Worm (Caenorhabditis elegans) whole organism, young adult: ENCODE data around the gene F47F2.1.
A peak's percentile ranks its signal among the peaks of the same experiment; 100 is the strongest.

Experiments used
- C06A6.2 ChIP-seq: fragments of 200-800 bp; sonication (Bioruptor generic); conservative IDR thresholded peaks from 2 replicates; pipeline ENCODE4 v1.3.6; 2022; ENCODE audit warnings: missing genetic modification characterization, missing compliant biosample characterization
- F23B12.7 ChIP-seq: sonication (generic microtip); optimal IDR thresholded peaks from 2 replicates; lab custom pipeline; 2017; ENCODE audit warnings: missing genetic modification characterization, mild to moderate bottlenecking, missing compliant biosample characterization, antibody characterized with exemption, moderate library complexity; ENCODE audit not compliant: insufficient read depth
- F33H1.4 ChIP-seq: fragments of 200-800 bp; sonication (Bioruptor generic); IDR thresholded peaks from 2 replicates; pipeline ENCODE4 v1.3.6; 2022; ENCODE audit warnings: missing genetic modification reagents, missing genetic modification characterization, missing compliant biosample characterization
- F49E8.2 ChIP-seq: sonication (generic microtip); optimal IDR thresholded peaks from 3 replicates; lab custom pipeline; 2017; ENCODE audit warnings: missing genetic modification characterization, mild to moderate bottlenecking, missing compliant biosample characterization, antibody characterized with exemption, moderate library complexity; ENCODE audit not compliant: insufficient read depth
- F57C9.4 ChIP-seq: sonication (generic microtip); optimal IDR thresholded peaks from 2 replicates; lab custom pipeline; 2017; ENCODE audit warnings: mild to moderate bottlenecking, missing genetic modification characterization, missing compliant biosample characterization
- K11D2.4 ChIP-seq: fragments of 200-800 bp; sonication (Bioruptor generic); IDR thresholded peaks from 2 replicates; pipeline ENCODE4 v1.3.6; 2022; ENCODE audit warnings: missing genetic modification reagents, missing genetic modification characterization, missing compliant biosample characterization
- K12H6.12 ChIP-seq: fragments of 200-800 bp; sonication (Bioruptor generic); optimal IDR thresholded peaks from 2 replicates; lab custom pipeline; 2018; ENCODE audit warnings: mild to moderate bottlenecking, missing genetic modification characterization, missing compliant biosample characterization
- T26A5.8 ChIP-seq: sonication (generic microtip); optimal IDR thresholded peaks from 2 replicates; lab custom pipeline; 2016; ENCODE audit warnings: missing genetic modification characterization, missing compliant biosample characterization
- Y53G8AR.9 ChIP-seq: fragments of 200-800 bp; sonication (Bioruptor generic); conservative IDR thresholded peaks from 2 replicates; pipeline ENCODE4 v1.3.6; 2022; ENCODE audit warnings: missing genetic modification reagents, missing genetic modification characterization, missing compliant biosample characterization
- Y56A3A.18 ChIP-seq: fragments of 200-800 bp; sonication (Bioruptor generic); IDR thresholded peaks from 2 replicates; pipeline ENCODE4 v1.3.6; 2022; ENCODE audit warnings: missing genetic modification reagents, missing genetic modification characterization, missing compliant biosample characterization
- Y67H2A.10 ChIP-seq: fragments of 200-800 bp; sonication (Bioruptor generic); conservative IDR thresholded peaks from 2 replicates; pipeline ENCODE4 v1.3.6; 2022; ENCODE audit warnings: missing genetic modification reagents, missing genetic modification characterization, missing compliant biosample characterization
- Y79H2A.3 ChIP-seq: fragments of 200-800 bp; sonication (Bioruptor generic); conservative IDR thresholded peaks from 2 replicates; pipeline ENCODE4 v1.3.6; 2022; ENCODE audit warnings: missing genetic modification reagents, missing genetic modification characterization, missing compliant biosample characterization
- Y95B8A.8 ChIP-seq: fragments of 200-800 bp; sonication (Bioruptor generic); IDR thresholded peaks from 2 replicates; pipeline ENCODE4 v1.3.6; 2022; ENCODE audit warnings: missing genetic modification reagents, missing genetic modification characterization, missing compliant biosample characterization
- atf-7 ChIP-seq: sonication (generic microtip); optimal IDR thresholded peaks from 2 replicates; lab custom pipeline; 2017; ENCODE audit warnings: mild to moderate bottlenecking, missing genetic modification characterization, missing compliant biosample characterization
- attf-3 ChIP-seq: fragments of 200-800 bp; sonication (Bioruptor generic); conservative IDR thresholded peaks from 2 replicates; pipeline ENCODE4 v1.3.6; 2022; ENCODE audit warnings: missing genetic modification reagents, missing genetic modification characterization, missing compliant biosample characterization
- attf-5 ChIP-seq: fragments of 200-800 bp; sonication (Bioruptor generic); optimal IDR thresholded peaks from 2 replicates; lab custom pipeline; 2018; ENCODE audit warnings: mild to moderate bottlenecking, missing genetic modification characterization, missing compliant biosample characterization
- attf-6 ChIP-seq: fragments of 200-800 bp; sonication (Bioruptor generic); IDR thresholded peaks from 2 replicates; pipeline ENCODE4 v1.3.6; 2022; ENCODE audit warnings: missing genetic modification reagents, missing genetic modification characterization, missing compliant biosample characterization
- bed-1 ChIP-seq: fragments of 200-800 bp; sonication (Bioruptor generic); IDR thresholded peaks from 2 replicates; pipeline ENCODE4 v1.3.6; 2022; ENCODE audit warnings: missing genetic modification reagents, missing genetic modification characterization, missing compliant biosample characterization
- ceh-40 ChIP-seq: fragments of 200-800 bp; sonication (Bioruptor generic); IDR thresholded peaks from 2 replicates; pipeline ENCODE4 v1.3.6; 2022; ENCODE audit warnings: missing genetic modification characterization, missing compliant biosample characterization
- ceh-58 ChIP-seq: fragments of 200-800 bp; sonication (Bioruptor generic); IDR thresholded peaks from 2 replicates; pipeline ENCODE4 v1.3.6; 2022; ENCODE audit warnings: missing genetic modification characterization, missing compliant biosample characterization
- chd-7 ChIP-seq: sonication (generic microtip); optimal IDR thresholded peaks from 2 replicates; lab custom pipeline; 2016; ENCODE audit warnings: mild to moderate bottlenecking, missing genetic modification characterization, moderate library complexity, missing compliant biosample characterization
- dpff-1 ChIP-seq: sonication (generic microtip); optimal IDR thresholded peaks from 2 replicates; lab custom pipeline; 2017; ENCODE audit warnings: mild to moderate bottlenecking, missing genetic modification characterization, missing compliant biosample characterization
- egl-18 ChIP-seq: fragments of 200-800 bp; sonication (Bioruptor generic); IDR thresholded peaks from 2 replicates; pipeline ENCODE4 v1.3.6; 2022; ENCODE audit warnings: missing genetic modification reagents, missing genetic modification characterization, missing compliant biosample characterization
- egl-44 ChIP-seq: fragments of 200-800 bp; sonication (Bioruptor generic); IDR thresholded peaks from 2 replicates; pipeline ENCODE4 v1.3.6; 2022; ENCODE audit warnings: missing genetic modification reagents, missing genetic modification characterization, missing compliant biosample characterization
- fkh-3 ChIP-seq: sonication (generic microtip); optimal IDR thresholded peaks from 2 replicates; lab custom pipeline; 2016; ENCODE audit warnings: mild to moderate bottlenecking, missing genetic modification characterization, missing compliant biosample characterization
- hlh-12 ChIP-seq: sonication (generic microtip); optimal IDR thresholded peaks from 2 replicates; lab custom pipeline; 2016; ENCODE audit warnings: missing genetic modification characterization, missing compliant biosample characterization
- hmg-1.2 ChIP-seq: fragments of 200-800 bp; sonication (Bioruptor generic); IDR thresholded peaks from 2 replicates; pipeline ENCODE4 v1.3.6; 2022; ENCODE audit warnings: missing genetic modification reagents, missing genetic modification characterization, missing compliant biosample characterization
- hmg-20 ChIP-seq: fragments of 200-800 bp; sonication (Bioruptor generic); IDR thresholded peaks from 2 replicates; pipeline ENCODE4 v1.3.6; 2022; ENCODE audit warnings: missing genetic modification reagents, missing genetic modification characterization, missing compliant biosample characterization
- hrde-1 ChIP-seq: sonication (generic microtip); optimal IDR thresholded peaks from 2 replicates; lab custom pipeline; 2016; ENCODE audit warnings: missing genetic modification characterization, mild to moderate bottlenecking, missing compliant biosample characterization, moderate library complexity, missing genotype, missing genetic modification reagents, borderline replicate concordance
- lin-35 ChIP-seq, 3 experiments: fragments of 150-350 bp in 2 of 3; sonication (generic microtip) in 1 of 3; optimal IDR thresholded peaks; 2 replicates each; lab custom pipeline; 2014 to 2018; ENCODE audit warnings: missing biosample characterization in 3 of 3, missing genetic modification characterization in 3 of 3, missing genetic modification reagents in 3 of 3
- madf-3 ChIP-seq: fragments of 200-800 bp; sonication (Bioruptor generic); IDR thresholded peaks from 2 replicates; pipeline ENCODE4 v1.3.6; 2022; ENCODE audit warnings: missing genetic modification reagents, missing genetic modification characterization, missing compliant biosample characterization
- madf-6 ChIP-seq: fragments of 200-800 bp; sonication (Bioruptor generic); IDR thresholded peaks from 2 replicates; pipeline ENCODE4 v1.3.6; 2022; ENCODE audit warnings: missing genetic modification reagents, missing genetic modification characterization, missing compliant biosample characterization
- mes-4 ChIP-seq: sonication (generic microtip); optimal IDR thresholded peaks from 2 replicates; lab custom pipeline; 2016; ENCODE audit warnings: missing genotype, missing genetic modification characterization, missing compliant biosample characterization
- nfya-1 ChIP-seq: sonication (generic microtip); optimal IDR thresholded peaks from 2 replicates; lab custom pipeline; 2017; ENCODE audit warnings: antibody characterized with exemption, missing compliant biosample characterization, missing genetic modification characterization, borderline replicate concordance; ENCODE audit not compliant: insufficient read depth
- nfyb-1 ChIP-seq: fragments of 200-800 bp; sonication (Bioruptor generic); IDR thresholded peaks from 2 replicates; pipeline ENCODE4 v1.3.6; 2022; ENCODE audit warnings: missing genetic modification reagents, missing genetic modification characterization, missing compliant biosample characterization
- nhr-179 ChIP-seq: sonication (generic microtip); optimal IDR thresholded peaks from 2 replicates; lab custom pipeline; 2016; ENCODE audit warnings: mild to moderate bottlenecking, missing genetic modification characterization, missing compliant biosample characterization
- pha-4 ChIP-seq: fragments of 150-350 bp; sonication (generic microtip); optimal IDR thresholded peaks from 2 replicates; lab custom pipeline; 2014; ENCODE audit warnings: missing biosample characterization, missing genetic modification reagents, missing genetic modification characterization
- rcor-1 ChIP-seq: fragments of 200-800 bp; sonication (Bioruptor generic); IDR thresholded peaks from 2 replicates; pipeline ENCODE4 v1.3.6; 2022; ENCODE audit warnings: missing genetic modification reagents, missing genetic modification characterization, missing compliant biosample characterization
- snpc-1.3 ChIP-seq: sonication (generic microtip); optimal IDR thresholded peaks from 2 replicates; lab custom pipeline; 2017; ENCODE audit warnings: missing genetic modification characterization, mild to moderate bottlenecking, missing compliant biosample characterization, antibody characterized with exemption, moderate library complexity, missing genotype, missing genetic modification reagents; ENCODE audit not compliant: insufficient read depth
- snpc-3.4 ChIP-seq: sonication (generic microtip); optimal IDR thresholded peaks from 2 replicates; lab custom pipeline; 2017; ENCODE audit warnings: missing genetic modification characterization, mild to moderate bottlenecking, missing compliant biosample characterization, antibody characterized with exemption, moderate library complexity, missing genotype, missing genetic modification reagents
- snpc-4 ChIP-seq, 5 experiments: fragments of 150-350 bp in 1 of 5; sonication (generic microtip) in 4 of 5; optimal IDR thresholded peaks; 2 replicates each; lab custom pipeline; 2014 to 2018; ENCODE audit warnings: missing genetic modification characterization in 5 of 5, missing biosample characterization in 3 of 5, antibody characterized with exemption in 2 of 5, mild to moderate bottlenecking in 2 of 5, missing compliant biosample characterization in 2 of 5, missing genotype in 2 of 5, moderate library complexity in 2 of 5, missing genetic modification reagents in 1 of 5
- somi-1 ChIP-seq: fragments of 200-800 bp; sonication (Bioruptor generic); optimal IDR thresholded peaks from 2 replicates; lab custom pipeline; 2018; ENCODE audit warnings: mild to moderate bottlenecking, missing genetic modification characterization, missing compliant biosample characterization
- sptf-2 ChIP-seq: fragments of 200-800 bp; sonication (Bioruptor generic); optimal IDR thresholded peaks from 2 replicates; lab custom pipeline; 2018; ENCODE audit warnings: mild to moderate bottlenecking, missing genetic modification characterization, missing compliant biosample characterization
- unc-130 ChIP-seq: sonication (generic microtip); optimal IDR thresholded peaks from 2 replicates; lab custom pipeline; 2016; ENCODE audit warnings: missing genetic modification reagents, missing genetic modification characterization, missing compliant biosample characterization
- zfh-2 ChIP-seq: fragments of 200-800 bp; sonication (Bioruptor generic); conservative IDR thresholded peaks from 2 replicates; pipeline ENCODE4 v1.3.6; 2022; ENCODE audit warnings: missing genetic modification reagents, missing genetic modification characterization, missing compliant biosample characterization
- ztf-22 ChIP-seq: fragments of 200-800 bp; sonication (Bioruptor generic); optimal IDR thresholded peaks from 2 replicates; lab custom pipeline; 2018; ENCODE audit warnings: mild to moderate bottlenecking, missing genetic modification characterization, moderate library complexity, missing compliant biosample characterization
- ztf-3 ChIP-seq: fragments of 200-800 bp; sonication (Bioruptor generic); optimal IDR thresholded peaks from 2 replicates; lab custom pipeline; 2018; ENCODE audit warnings: mild to moderate bottlenecking, missing genetic modification characterization, missing compliant biosample characterization

Gene F47F2.1

DNA sequence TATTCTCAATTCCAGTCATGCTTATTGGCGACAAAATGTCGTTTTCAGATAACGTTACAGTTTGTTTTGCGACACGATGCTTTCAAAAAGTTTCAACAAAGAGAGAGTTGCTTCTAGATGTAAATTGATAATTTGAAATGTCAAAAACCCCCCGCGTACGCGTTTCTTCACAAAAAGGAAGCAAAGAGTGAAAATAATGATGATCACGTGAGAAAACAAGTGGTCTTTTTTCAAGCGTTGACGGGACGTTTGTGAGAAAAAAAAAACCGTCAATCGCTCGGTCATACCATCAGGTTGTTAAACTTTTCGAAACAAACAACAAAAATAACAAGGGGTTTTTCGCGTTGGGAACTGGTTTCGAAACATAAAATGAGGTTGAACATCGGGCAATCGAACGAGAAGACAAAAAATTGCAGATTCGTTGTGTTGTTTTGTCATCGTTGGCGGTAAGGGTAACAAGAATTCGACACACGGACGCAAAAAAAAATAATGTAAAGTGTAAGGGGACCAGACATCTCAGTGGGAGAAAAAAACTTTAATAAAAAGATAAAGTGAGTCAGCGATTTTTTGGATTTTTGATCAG is 46.2 kb upstream of the F47F2.1 start (continued):
- TF ChIP-seq hmg-1.2 (no peak), snpc-3.4 (tag; lab: Kevin White, UChicago) (no peak), Y53G8AR.9 (GFP tag; lab: Robert Waterston, UW) (no peak), Y56A3A.18 (no peak), attf-5 (peak; percentile 45), Y95B8A.8 (GFP tag; lab: Robert Waterston, UW) (no peak), ceh-58 (GFP tag; lab: Robert Waterston, UW) (no peak), ztf-3 (GFP tag; lab: Kevin White, UChicago) (no peak), nhr-179 (tag; lab: Kevin White, UChicago) (no peak), nfyb-1 (peak; percentile 59; the same call in 1 of the 2 replicates), madf-6 (no peak), fkh-3 (tag; lab: Kevin White, UChicago) (no peak), hlh-12 (tag; lab: Kevin White, UChicago) (no peak), bed-1 (GFP tag; lab: Robert Waterston, UW) (no peak), hrde-1 (no peak), F23B12.7 (tag; lab: Kevin White, UChicago) (peak; percentile 11), K12H6.12 (tag; lab: Kevin White, UChicago) (no peak), hmg-20 (GFP tag; lab: Robert Waterston, UW) (no peak), unc-130 (GFP tag; lab: Kevin White, UChicago) (no peak), lin-35 (GFP tag; optimal IDR thresholded peaks at IDR 0.05; lab: Kevin White, UChicago) (no peak), F57C9.4 (tag; lab: Kevin White, UChicago) (no peak), Y79H2A.3 (GFP tag; lab: Robert Waterston, UW) (no peak), rcor-1 (no peak), chd-7 (tag; lab: Kevin White, UChicago) (peak; percentile 48), somi-1 (GFP tag; lab: Kevin White, UChicago) (peak; percentile 39), madf-3 (no peak), T26A5.8 (tag; lab: Kevin White, UChicago) (no peak), snpc-1.3 (tag; lab: Kevin White, UChicago) (no peak), mes-4 (no peak), Y67H2A.10 (GFP tag; lab: Robert Waterston, UW) (no peak), ceh-40 (GFP tag; lab: Robert Waterston, UW) (no peak), sptf-2 (GFP tag; lab: Kevin White, UChicago) (no peak), K11D2.4 (GFP tag; lab: Robert Waterston, UW) (peak; percentile 51; the same call in 1 of the 2 replicates), zfh-2 (GFP tag; lab: Robert Waterston, UW) (no peak), attf-6 (GFP tag; lab: Robert Waterston, UW) (no peak), attf-3 (GFP tag; lab: Robert Waterston, UW) (no peak), atf-7 (tag; lab: Kevin White, UChicago) (no peak), F49E8.2 (tag; lab: Kevin White, UChicago) (no peak), F33H1.4 (no peak), snpc-4 (GFP tag; optimal IDR thresholded peaks at IDR 0.05; lab: Kevin White, UChicago) (no peak), snpc-4 (tag; optimal IDR thresholded peaks at IDR 0.05; lab: Kevin White, UChicago) (peak in 1 of 4 experiments; percentile 39), dpff-1 (tag; lab: Kevin White, UChicago) (no peak), ztf-22 (peak; percentile 88), egl-44 (no peak), egl-18 (no peak), nfya-1 (tag; lab: Kevin White, UChicago) (no peak), C06A6.2 (GFP tag; lab: Robert Waterston, UW) (no peak), pha-4 (peak; percentile 31)
